Worm (Caenorhabditis elegans) whole organism, L3 larva: Measurements from ENCODE around the gene K09A11.1.

Experiments
- ZK546.5 ChIP-seq: sonication (generic microtip); optimal IDR thresholded peaks from 2 replicates; lab custom pipeline; 2017; ENCODE audit warnings: missing biosample characterization, missing genetic modification characterization
- aly-2 ChIP-seq: fragments of 150-350 bp; optimal IDR thresholded peaks from 2 replicates; lab custom pipeline; 2014; ENCODE audit warnings: missing biosample characterization, missing genetic modification characterization
- ama-1 ChIP-seq: fragments of 150-350 bp; optimal IDR thresholded peaks from 2 replicates; lab custom pipeline; 2018
- daf-12 ChIP-seq: fragments of 150-350 bp; optimal IDR thresholded peaks from 2 replicates; lab custom pipeline; 2014; ENCODE audit warnings: missing biosample characterization, missing genetic modification reagents, missing genetic modification characterization
- elt-2 ChIP-seq: sonication (generic microtip); optimal IDR thresholded peaks from 2 replicates; lab custom pipeline; 2016; ENCODE audit warnings: missing genetic modification reagents, mild to moderate bottlenecking, missing genetic modification characterization, missing compliant biosample characterization
- mml-1 ChIP-seq: fragments of 150-350 bp; sonication (generic microtip); optimal IDR thresholded peaks from 3 replicates; lab custom pipeline; 2014; ENCODE audit warnings: missing biosample characterization, missing genetic modification characterization
- nfya-1 ChIP-seq: sonication (generic microtip); optimal IDR thresholded peaks from 2 replicates; lab custom pipeline; 2017; ENCODE audit warnings: missing genetic modification characterization, mild to moderate bottlenecking, missing compliant biosample characterization, antibody characterized with exemption, moderate library complexity; ENCODE audit not compliant: insufficient read depth
- nhr-11 ChIP-seq: fragments of 150-350 bp; optimal IDR thresholded peaks from 2 replicates; lab custom pipeline; 2014; ENCODE audit warnings: missing biosample characterization, missing genetic modification characterization
- tbx-2 ChIP-seq: sonication (generic microtip); optimal IDR thresholded peaks from 2 replicates; lab custom pipeline; 2016; ENCODE audit warnings: mild to moderate bottlenecking, missing genetic modification characterization, missing compliant biosample characterization
- unc-39 ChIP-seq: sonication (generic microtip); optimal IDR thresholded peaks from 4 replicates; lab custom pipeline; 2017; ENCODE audit warnings: missing biosample characterization, missing genetic modification characterization
- unc-62 ChIP-seq: fragments of 150-350 bp; sonication (generic microtip); optimal IDR thresholded peaks from 4 replicates; lab custom pipeline; 2014; ENCODE audit warnings: missing biosample characterization, missing genetic modification reagents, missing genetic modification characterization
- ztf-4 ChIP-seq: fragments of 150-350 bp; optimal IDR thresholded peaks from 2 replicates; lab custom pipeline; 2014; ENCODE audit warnings: missing biosample characterization, missing genetic modification characterization

- TF ChIP-seq nfya-1 (tag; lab: Kevin White, UChicago) = no peak
- TF ChIP-seq mml-1 (tag; lab: Kevin White, UChicago) = no peak
- TF ChIP-seq ama-1 (lab: Kevin White, UChicago) = no peak
- no peak for TF ChIP-seq ztf-4 (tag; lab: Kevin White, UChicago)
- TF ChIP-seq tbx-2 (tag; lab: Kevin White, UChicago) = no peak
- no peak for TF ChIP-seq unc-62 (GFP tag; lab: Kevin White, UChicago)
- no peak for TF ChIP-seq unc-39 (tag; lab: Kevin White, UChicago)
- no peak for TF ChIP-seq aly-2
- no peak for TF ChIP-seq elt-2
- TF ChIP-seq daf-12 = no peak
- no peak for TF ChIP-seq nhr-11
- TF ChIP-seq ZK546.5 = no peak
Observed at ce11 chrX:13262195-13262594, at the start of gene K09A11.1.
